Worm (Caenorhabditis elegans) whole organism, young adult: ENCODE data around the gene rab-28.

Experiments
- T26A5.8 ChIP-seq: sonication (generic microtip); optimal IDR thresholded peaks from 2 replicates; lab custom pipeline; 2016; ENCODE audit warnings: missing genetic modification characterization, missing compliant biosample characterization
- Y67H2A.10 ChIP-seq: fragments of 200-800 bp; sonication (Bioruptor generic); conservative IDR thresholded peaks from 2 replicates; pipeline ENCODE4 v1.3.6; 2022; ENCODE audit warnings: missing genetic modification reagents, missing genetic modification characterization, missing compliant biosample characterization
- akir-1 ChIP-seq: fragments of 200-800 bp; sonication (Bioruptor generic); optimal IDR thresholded peaks from 2 replicates; lab custom pipeline; 2018; ENCODE audit warnings: mild to moderate bottlenecking, missing genetic modification characterization, moderate library complexity, missing compliant biosample characterization
- ets-4 ChIP-seq: fragments of 200-800 bp; sonication (Bioruptor generic); optimal IDR thresholded peaks from 2 replicates; lab custom pipeline; 2018; ENCODE audit warnings: mild to moderate bottlenecking, missing genetic modification characterization, missing compliant biosample characterization
- nhr-27 ChIP-seq: fragments of 200-800 bp; sonication (Bioruptor generic); optimal IDR thresholded peaks from 2 replicates; lab custom pipeline; 2018; ENCODE audit warnings: mild to moderate bottlenecking, missing genetic modification characterization, moderate library complexity, missing compliant biosample characterization
- pha-4 ChIP-seq: fragments of 150-350 bp; sonication (generic microtip); optimal IDR thresholded peaks from 2 replicates; lab custom pipeline; 2014; ENCODE audit warnings: missing biosample characterization, missing genetic modification reagents, missing genetic modification characterization
- ztf-3 ChIP-seq: fragments of 200-800 bp; sonication (Bioruptor generic); optimal IDR thresholded peaks from 2 replicates; lab custom pipeline; 2018; ENCODE audit warnings: mild to moderate bottlenecking, missing genetic modification characterization, missing compliant biosample characterization

- TF ChIP-seq nhr-27 (no peak), pha-4 (no peak), ets-4 (no peak), akir-1 (GFP tag; lab: Kevin White, UChicago) (no peak), ztf-3 (no peak), T26A5.8 (tag; lab: Kevin White, UChicago) (no peak), Y67H2A.10 (GFP tag; lab: Robert Waterston, UW) (no peak)
Observed at ce11 chrIV:9261687-9262086, 17.9 kb upstream of the rab-28 start, which contains the start of gene col-120.
